Worm (Caenorhabditis elegans): ENCODE measurements around the gene col-171.

DNA sequence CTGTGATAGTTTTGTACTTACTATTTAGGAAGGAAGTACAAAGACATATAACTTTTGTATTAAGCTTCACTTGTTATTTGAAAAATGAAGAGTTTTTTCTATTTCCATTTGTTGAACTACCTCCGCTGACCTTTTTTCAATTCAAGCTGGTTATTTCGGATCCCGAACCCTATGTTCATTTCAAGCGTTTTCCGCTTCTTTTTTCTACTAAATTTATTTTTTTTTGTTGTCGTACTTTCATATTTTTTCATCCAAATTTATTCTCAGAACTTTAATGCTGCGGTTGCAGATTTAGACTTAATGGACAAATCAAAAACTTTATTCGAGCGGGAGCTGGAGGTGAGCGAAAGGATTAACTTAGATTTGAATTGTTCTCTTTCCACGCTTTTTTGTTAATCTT lies 15.9 kb downstream of the col-171 start, which contains the start of gene C03B1.6:
- TF ChIP-seq nhr-11 (tag; optimal IDR thresholded peaks at IDR 0.05) (no peak), lin-11 (tag; optimal IDR thresholded peaks at IDR 0.05) (no peak), ceh-14 (tag; optimal IDR thresholded peaks at IDR 0.05) (no peak), pha-2 (tag; optimal IDR thresholded peaks at IDR 0.05) (no peak), lim-6 (tag; optimal IDR thresholded peaks at IDR 0.05) (no peak), ceh-19 (GFP tag; optimal IDR thresholded peaks at IDR 0.05) (no peak), mec-3 (tag; optimal IDR thresholded peaks at IDR 0.05; ENCODE audit: borderline replicate concordance) (no peak), ceh-34 (tag; optimal IDR thresholded peaks at IDR 0.05) (no peak), fkh-6 (tag; optimal IDR thresholded peaks at IDR 0.05) (no peak), npax-4 (tag; optimal IDR thresholded peaks at IDR 0.05) (no peak), unc-3 (GFP tag; conservative IDR thresholded peaks at IDR 0.05) (no peak), unc-3 (tag; optimal IDR thresholded peaks at IDR 0.05) (no peak)

All from whole organism, late embryonic.